Fruit fly (Drosophila melanogaster) whole organism, prepupa: ENCODE results near the gene CG15461.

Source experiments
- Blimp-1 ChIP-seq: fragments of 200-800 bp; sonication (Bioruptor generic); optimal IDR thresholded peaks from 3 replicates; lab custom pipeline; 2017; ENCODE audit warnings: missing biosample characterization, missing genetic modification characterization, mild to moderate bottlenecking, moderate library complexity, missing genetic modification reagents
- CG11294 ChIP-seq: fragments of 200-800 bp; sonication (Bioruptor generic); IDR thresholded peaks from 2 replicates; pipeline ENCODE4 v1.3.6; 2022; ENCODE audit warnings: missing biosample characterization, missing genetic modification characterization
- CG11902 ChIP-seq: fragments of 200-800 bp; sonication (Bioruptor generic); optimal IDR thresholded peaks from 3 replicates; lab custom pipeline; 2016; ENCODE audit warnings: missing biosample characterization, missing genetic modification characterization
- CG15336 ChIP-seq: fragments of 200-800 bp; sonication (Bioruptor generic); IDR thresholded peaks from 2 replicates; pipeline ENCODE4 v1.3.6; 2022; ENCODE audit warnings: missing biosample characterization, missing genetic modification characterization
- CG1621 ChIP-seq: fragments of 200-800 bp; sonication (Bioruptor generic); optimal IDR thresholded peaks from 3 replicates; lab custom pipeline; 2018; ENCODE audit warnings: missing biosample characterization, mild to moderate bottlenecking, missing genetic modification characterization
- CG16779 ChIP-seq: fragments of 200-800 bp; sonication (Bioruptor generic); optimal IDR thresholded peaks from 3 replicates; lab custom pipeline; 2017; ENCODE audit warnings: missing biosample characterization, mild to moderate bottlenecking, missing genetic modification characterization
- CG31627 ChIP-seq: fragments of 200-800 bp; sonication (Bioruptor generic); optimal IDR thresholded peaks from 3 replicates; lab custom pipeline; 2016; ENCODE audit warnings: missing biosample characterization, missing genetic modification characterization
- CG32006 ChIP-seq: fragments of 200-800 bp; sonication (Bioruptor generic); optimal IDR thresholded peaks from 3 replicates; lab custom pipeline; 2017; ENCODE audit warnings: missing biosample characterization, mild to moderate bottlenecking, missing genetic modification characterization
- CG34406 ChIP-seq: fragments of 200-800 bp; sonication (Bioruptor generic); optimal IDR thresholded peaks from 3 replicates; lab custom pipeline; 2016; ENCODE audit warnings: missing biosample characterization, missing genetic modification characterization
- CG3919 ChIP-seq: fragments of 200-800 bp; sonication (Bioruptor generic); optimal IDR thresholded peaks from 3 replicates; lab custom pipeline; 2016; ENCODE audit warnings: missing biosample characterization, missing genetic modification characterization
- CG4318 ChIP-seq: fragments of 200-800 bp; sonication (Bioruptor generic); optimal IDR thresholded peaks from 3 replicates; lab custom pipeline; 2017; ENCODE audit warnings: missing biosample characterization, mild to moderate bottlenecking, missing genetic modification characterization
- CG6163 ChIP-seq: fragments of 200-800 bp; sonication (Bioruptor generic); IDR thresholded peaks from 3 replicates; pipeline ENCODE4 v1.3.6; 2022; ENCODE audit warnings: missing biosample characterization, missing genetic modification characterization
- CG6276 ChIP-seq: fragments of 200-800 bp; sonication (Bioruptor generic); optimal IDR thresholded peaks from 2 replicates; lab custom pipeline; 2017; ENCODE audit warnings: missing biosample characterization, mild to moderate bottlenecking, missing genetic modification characterization
- CG6792 ChIP-seq: fragments of 200-800 bp; sonication (Bioruptor generic); optimal IDR thresholded peaks from 3 replicates; lab custom pipeline; 2016; ENCODE audit warnings: missing biosample characterization, missing genetic modification characterization
- CG6808 ChIP-seq: fragments of 200-800 bp; sonication (Bioruptor generic); optimal IDR thresholded peaks from 3 replicates; lab custom pipeline; 2017; ENCODE audit warnings: missing biosample characterization, missing genetic modification characterization, mild to moderate bottlenecking, moderate library complexity, missing genetic modification reagents
- CG6854 ChIP-seq: fragments of 200-800 bp; sonication (Bioruptor generic); optimal IDR thresholded peaks from 2 replicates; lab custom pipeline; 2017; ENCODE audit warnings: missing biosample characterization, mild to moderate bottlenecking, missing genetic modification characterization
- CG8119 ChIP-seq: fragments of 200-800 bp; sonication (Bioruptor generic); IDR thresholded peaks from 3 replicates; pipeline ENCODE4 v1.3.6; 2022; ENCODE audit warnings: missing biosample characterization, missing genetic modification characterization
- CG8632 ChIP-seq: fragments of 200-800 bp; sonication (Bioruptor generic); optimal IDR thresholded peaks from 3 replicates; lab custom pipeline; 2016; ENCODE audit warnings: missing biosample characterization, missing genetic modification characterization
- CG9139 ChIP-seq: fragments of 200-800 bp; sonication (Bioruptor generic); optimal IDR thresholded peaks from 3 replicates; lab custom pipeline; 2017; ENCODE audit warnings: missing biosample characterization, mild to moderate bottlenecking, missing genetic modification characterization
- Eip75B ChIP-seq: fragments of 200-800 bp; sonication (Bioruptor generic); optimal IDR thresholded peaks from 3 replicates; lab custom pipeline; 2016; ENCODE audit warnings: missing biosample characterization, missing genetic modification characterization
- Eip78C ChIP-seq: fragments of 200-800 bp; sonication (Bioruptor generic); peaks from one replicate; lab custom pipeline; 2016; ENCODE audit warnings: missing biosample characterization, missing genetic modification characterization
- Ets21C ChIP-seq: fragments of 200-800 bp; sonication (Bioruptor generic); optimal IDR thresholded peaks from 3 replicates; lab custom pipeline; 2016; ENCODE audit warnings: missing biosample characterization, missing genetic modification characterization
- Gug ChIP-seq: fragments of 200-800 bp; sonication (Bioruptor generic); IDR thresholded peaks from 2 replicates; pipeline ENCODE4 v1.3.6; 2022; ENCODE audit warnings: missing biosample characterization, missing genetic modification characterization
- Hr39 ChIP-seq: fragments of 200-800 bp; sonication (Bioruptor generic); optimal IDR thresholded peaks from 2 replicates; lab custom pipeline; 2016; ENCODE audit warnings: missing biosample characterization, missing genetic modification characterization
- Hr4 ChIP-seq: fragments of 200-800 bp; sonication (Bioruptor generic); optimal IDR thresholded peaks from 3 replicates; lab custom pipeline; 2016; ENCODE audit warnings: missing biosample characterization, missing genetic modification characterization
- Lpt ChIP-seq: fragments of 200-800 bp; sonication (Bioruptor generic); optimal IDR thresholded peaks from 3 replicates; lab custom pipeline; 2016; ENCODE audit warnings: missing biosample characterization, missing genetic modification characterization
- Met ChIP-seq: fragments of 200-800 bp; sonication (Bioruptor generic); optimal IDR thresholded peaks from 3 replicates; lab custom pipeline; 2016; ENCODE audit warnings: missing biosample characterization, missing genetic modification characterization
- OdsH ChIP-seq: fragments of 200-800 bp; sonication (Bioruptor generic); optimal IDR thresholded peaks from 3 replicates; lab custom pipeline; 2016; ENCODE audit warnings: missing biosample characterization, missing genetic modification characterization
- Smox ChIP-seq: fragments of 200-800 bp; sonication (Bioruptor generic); optimal IDR thresholded peaks from 3 replicates; lab custom pipeline; 2016; ENCODE audit warnings: missing biosample characterization, missing genetic modification characterization
- Sox102F ChIP-seq: fragments of 200-800 bp; sonication (Bioruptor generic); optimal IDR thresholded peaks from 2 replicates; lab custom pipeline; 2016; ENCODE audit warnings: missing biosample characterization, mild to moderate bottlenecking, missing genetic modification characterization
- Sox14 ChIP-seq: fragments of 200-800 bp; sonication (Bioruptor generic); optimal IDR thresholded peaks from 3 replicates; lab custom pipeline; 2016; ENCODE audit warnings: missing biosample characterization, missing genetic modification characterization
- achi ChIP-seq: fragments of 200-800 bp; sonication (Bioruptor generic); optimal IDR thresholded peaks from 3 replicates; lab custom pipeline; 2016; ENCODE audit warnings: missing biosample characterization, missing genetic modification characterization
- acj6 ChIP-seq: fragments of 200-800 bp; sonication (Bioruptor generic); optimal IDR thresholded peaks from 3 replicates; lab custom pipeline; 2016; ENCODE audit warnings: missing biosample characterization, missing genetic modification characterization
- eg ChIP-seq: fragments of 200-800 bp; sonication (Bioruptor generic); IDR thresholded peaks from 3 replicates; pipeline ENCODE4 v1.3.6; 2022; ENCODE audit warnings: missing biosample characterization, missing genetic modification characterization
- esn ChIP-seq: fragments of 200-800 bp; sonication (Bioruptor generic); optimal IDR thresholded peaks from 2 replicates; lab custom pipeline; 2016; ENCODE audit warnings: missing biosample characterization, mild to moderate bottlenecking, missing genetic modification characterization, moderate library complexity
- fd59A ChIP-seq: fragments of 200-800 bp; sonication (Bioruptor generic); optimal IDR thresholded peaks from 2 replicates; lab custom pipeline; 2017; ENCODE audit warnings: missing biosample characterization, mild to moderate bottlenecking, missing genetic modification characterization, missing genetic modification reagents
- fd85E ChIP-seq: fragments of 200-800 bp; sonication (Bioruptor generic); optimal IDR thresholded peaks from 3 replicates; lab custom pipeline; 2016; ENCODE audit warnings: missing biosample characterization, missing genetic modification characterization
- lz ChIP-seq: fragments of 200-800 bp; sonication (Bioruptor generic); optimal IDR thresholded peaks from 3 replicates; lab custom pipeline; 2016; ENCODE audit warnings: missing biosample characterization, missing genetic modification characterization
- net ChIP-seq: fragments of 200-800 bp; sonication (Bioruptor generic); optimal IDR thresholded peaks from 3 replicates; lab custom pipeline; 2016; ENCODE audit warnings: missing biosample characterization, missing genetic modification characterization
- pdm3 ChIP-seq: fragments of 200-800 bp; sonication (Bioruptor generic); optimal IDR thresholded peaks from 3 replicates; lab custom pipeline; 2016; ENCODE audit warnings: missing biosample characterization, missing genetic modification characterization
- salr ChIP-seq, 2 experiments: fragments of 200-800 bp; sonication (Bioruptor generic); optimal IDR thresholded peaks; 3 replicates each; lab custom pipeline; 2016 to 2018; ENCODE audit warnings: missing biosample characterization in 2 of 2, missing genetic modification characterization in 2 of 2, mild to moderate bottlenecking in 1 of 2
- spab ChIP-seq: fragments of 200-800 bp; sonication (Bioruptor generic); optimal IDR thresholded peaks from 2 replicates; lab custom pipeline; 2017; ENCODE audit warnings: missing biosample characterization, mild to moderate bottlenecking, missing genetic modification characterization, missing genetic modification reagents
- ss ChIP-seq, 2 experiments: fragments of 200-800 bp; sonication (Bioruptor generic); optimal IDR thresholded peaks; 2 replicates in 1 of 2; 3 replicates in 1 of 2; lab custom pipeline; 2017 to 2018; ENCODE audit warnings: mild to moderate bottlenecking in 2 of 2, missing biosample characterization in 2 of 2, missing genetic modification characterization in 2 of 2, moderate library complexity in 1 of 2
- svp ChIP-seq: fragments of 200-800 bp; sonication (Bioruptor generic); peaks from one replicate; lab custom pipeline; 2016; ENCODE audit warnings: missing biosample characterization, missing genetic modification characterization
- vri ChIP-seq: fragments of 200-800 bp; sonication (Bioruptor generic); optimal IDR thresholded peaks from 3 replicates; lab custom pipeline; 2016; ENCODE audit warnings: missing biosample characterization, mild to moderate bottlenecking, missing genetic modification characterization

Gene CG15461

dm6 chrX:20488701-20489122 is 2.7 kb downstream of the CG15461 start (continued):
- peak; percentile 87 for TF ChIP-seq CG6276 (GFP tag; lab: Kevin White, UChicago)
- peak; percentile 74 for TF ChIP-seq esn (GFP tag; lab: Kevin White, UChicago)
- TF ChIP-seq ss (GFP tag; optimal IDR thresholded peaks at IDR 0.05; lab: Kevin White, UChicago): peak; percentile 68 to 72
- TF ChIP-seq fd59A (GFP tag; lab: Kevin White, UChicago): peak; percentile 61
- peak; percentile 70 for TF ChIP-seq CG6792 (GFP tag; lab: Kevin White, UChicago)
- TF ChIP-seq Lpt: peak; percentile 44
- peak; percentile 71 for TF ChIP-seq lz
- TF ChIP-seq CG9139 (GFP tag; lab: Kevin White, UChicago): peak; percentile 35
- TF ChIP-seq CG3919: peak; percentile 81
- peak; percentile 69 for TF ChIP-seq CG11902 (GFP tag; lab: Kevin White, UChicago)
- peak; percentile 69 for TF ChIP-seq CG8119 (GFP tag; lab: Robert Waterston, UW)
- TF ChIP-seq spab (GFP tag; lab: Kevin White, UChicago): peak; percentile 76
- TF ChIP-seq svp: peak; percentile 87
- 0 out of 2 replicates have a peak, but pooled peaks have one; percentile 35 for TF ChIP-seq Gug (GFP tag; lab: Robert Waterston, UW)
- peak; percentile 70 for TF ChIP-seq CG15336 (GFP tag; lab: Robert Waterston, UW)

dm6 chrX:20489382-20489994 is 3.5 kb downstream of the CG15461 start:
- TF ChIP-seq CG31627 (GFP tag; lab: Kevin White, UChicago) (no peak), Hr39 (GFP tag; lab: Kevin White, UChicago) (no peak), CG8632 (GFP tag; lab: Kevin White, UChicago) (peak; percentile 11), CG15336 (GFP tag; lab: Robert Waterston, UW) (peak; percentile 16; the same call in 1 of the 2 replicates), CG34406 (peak; percentile 41), Ets21C (GFP tag; lab: Kevin White, UChicago) (no peak), acj6 (GFP tag; lab: Kevin White, UChicago) (peak; percentile 14), CG32006 (GFP tag; lab: Kevin White, UChicago) (peak; percentile 83), eg (GFP tag; lab: Robert Waterston, UW) (peak; percentile 21; the same call in 1 of the 3 replicates), svp (no peak), CG4318 (GFP tag; lab: Kevin White, UChicago) (peak; percentile 39), CG8119 (GFP tag; lab: Robert Waterston, UW) (peak; percentile 41; the same call in 1 of the 3 replicates), fd59A (GFP tag; lab: Kevin White, UChicago) (no peak), OdsH (GFP tag; lab: Kevin White, UChicago) (peak; percentile 42), Sox102F (peak; percentile 15), vri (GFP tag; lab: Kevin White, UChicago) (peak; percentile 31), Smox (GFP tag; lab: Kevin White, UChicago) (no peak), CG6854 (GFP tag; lab: Kevin White, UChicago) (no peak), achi (GFP tag; lab: Kevin White, UChicago) (peak; percentile 40)

- TF ChIP-seq eg (GFP tag; lab: Robert Waterston, UW) (no peak), CG8632 (GFP tag; lab: Kevin White, UChicago) (no peak), fd85E (GFP tag; lab: Kevin White, UChicago) (no peak), CG15336 (GFP tag; lab: Robert Waterston, UW) (no peak), Blimp-1 (GFP tag; lab: Kevin White, UChicago) (no peak), CG4318 (GFP tag; lab: Kevin White, UChicago) (peak; percentile 19), CG8119 (GFP tag; lab: Robert Waterston, UW) (no peak), CG6163 (GFP tag; lab: Robert Waterston, UW) (no peak), CG16779 (tag; lab: Kevin White, UChicago) (no peak), pdm3 (no peak), CG32006 (GFP tag; lab: Kevin White, UChicago) (peak; percentile 25), Gug (GFP tag; lab: Robert Waterston, UW) (no peak), Eip75B (GFP tag; lab: Kevin White, UChicago) (no peak), CG11294 (GFP tag; lab: Robert Waterston, UW) (no peak), ss (GFP tag; optimal IDR thresholded peaks at IDR 0.05; lab: Kevin White, UChicago) (no peak), Eip78C (GFP tag; lab: Kevin White, UChicago) (peak; percentile 81), fd59A (GFP tag; lab: Kevin White, UChicago) (no peak), net (GFP tag; lab: Kevin White, UChicago) (no peak), salr (GFP tag; optimal IDR thresholded peaks at IDR 0.05; lab: Kevin White, UChicago) (peak in 1 of 2 experiments; percentile 12), Hr4 (GFP tag; lab: Kevin White, UChicago) (peak; percentile 35), CG6792 (GFP tag; lab: Kevin White, UChicago) (no peak), svp (no peak), Sox14 (GFP tag; lab: Kevin White, UChicago) (no peak), Met (GFP tag; lab: Kevin White, UChicago) (peak; percentile 17), OdsH (GFP tag; lab: Kevin White, UChicago) (peak; percentile 36), CG1621 (tag; lab: Kevin White, UChicago) (no peak), vri (GFP tag; lab: Kevin White, UChicago) (no peak), CG6808 (GFP tag; lab: Kevin White, UChicago) (no peak), Hr39 (GFP tag; lab: Kevin White, UChicago) (no peak)
Measured at dm6 chrX:20489995-20490393, 4.0 kb downstream of the CG15461 start.
